Worm (Caenorhabditis elegans) whole organism, L3 larva: ENCODE data around the gene exos-4.2.

Experiments
- lin-39 ChIP-seq: fragments of 150-350 bp; optimal IDR thresholded peaks from 2 replicates; lab custom pipeline; 2018; ENCODE audit warnings: missing biosample characterization, missing genetic modification reagents, missing genetic modification characterization
- nhr-23 ChIP-seq: fragments of 150-350 bp; optimal IDR thresholded peaks from 2 replicates; lab custom pipeline; 2014; ENCODE audit warnings: missing biosample characterization, missing genetic modification reagents, missing genetic modification characterization
- snpc-4 ChIP-seq: fragments of 150-350 bp; optimal IDR thresholded peaks from 2 replicates; lab custom pipeline; 2014; ENCODE audit warnings: missing biosample characterization, missing genetic modification characterization

DNA sequence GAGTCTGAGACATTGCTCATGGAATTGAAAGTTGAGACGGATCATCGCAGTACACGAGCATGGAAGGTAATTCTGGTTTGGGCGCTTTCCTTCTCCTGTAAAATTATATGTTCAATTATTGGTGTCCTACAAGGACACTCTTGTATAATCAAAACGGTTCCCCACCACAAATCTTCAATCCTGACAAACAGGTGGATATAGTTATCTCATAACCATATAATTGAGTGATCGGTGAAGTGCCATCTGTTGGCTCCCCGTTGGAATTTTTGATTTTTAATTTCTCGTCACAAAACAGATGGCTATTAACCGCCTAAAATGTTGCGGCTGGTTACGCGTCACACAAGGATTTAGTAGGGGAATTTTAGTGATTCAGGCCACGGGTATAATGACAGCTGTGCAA lies 8.9 kb downstream of the exos-4.2 start:
- TF ChIP-seq lin-39 (tag; lab: Kevin White, UChicago), result no peak
- TF ChIP-seq nhr-23 (tag; lab: Kevin White, UChicago), result no peak
- no peak for TF ChIP-seq snpc-4 (tag; lab: Kevin White, UChicago)
